Fruit fly (Drosophila melanogaster) whole organism, prepupa: Measurements from ENCODE around the gene CG14270.
A peak's percentile ranks its signal among the peaks of the same experiment; 100 is the strongest.

Experiments used
- Blimp-1 ChIP-seq: fragments of 200-800 bp; sonication (Bioruptor generic); optimal IDR thresholded peaks from 3 replicates; lab custom pipeline; 2017; ENCODE audit warnings: missing biosample characterization, missing genetic modification characterization, mild to moderate bottlenecking, moderate library complexity, missing genetic modification reagents
- CG11294 ChIP-seq: fragments of 200-800 bp; sonication (Bioruptor generic); IDR thresholded peaks from 2 replicates; pipeline ENCODE4 v1.3.6; 2022; ENCODE audit warnings: missing biosample characterization, missing genetic modification characterization
- CG11762 ChIP-seq: fragments of 200-800 bp; sonication (Bioruptor generic); optimal IDR thresholded peaks from 3 replicates; lab custom pipeline; 2016; ENCODE audit warnings: missing biosample characterization, missing genetic modification characterization; ENCODE audit not compliant: insufficient read depth
- CG11902 ChIP-seq: fragments of 200-800 bp; sonication (Bioruptor generic); optimal IDR thresholded peaks from 3 replicates; lab custom pipeline; 2016; ENCODE audit warnings: missing biosample characterization, missing genetic modification characterization
- CG15336 ChIP-seq: fragments of 200-800 bp; sonication (Bioruptor generic); IDR thresholded peaks from 2 replicates; pipeline ENCODE4 v1.3.6; 2022; ENCODE audit warnings: missing biosample characterization, missing genetic modification characterization
- CG3032 ChIP-seq: fragments of 200-800 bp; optimal IDR thresholded peaks from 2 replicates; lab custom pipeline; 2019; ENCODE audit warnings: missing biosample characterization, mild to moderate bottlenecking, missing genetic modification characterization, moderate library complexity
- CG31627 ChIP-seq: fragments of 200-800 bp; sonication (Bioruptor generic); optimal IDR thresholded peaks from 3 replicates; lab custom pipeline; 2016; ENCODE audit warnings: missing biosample characterization, missing genetic modification characterization
- CG32006 ChIP-seq: fragments of 200-800 bp; sonication (Bioruptor generic); optimal IDR thresholded peaks from 3 replicates; lab custom pipeline; 2017; ENCODE audit warnings: missing biosample characterization, mild to moderate bottlenecking, missing genetic modification characterization
- CG34406 ChIP-seq: fragments of 200-800 bp; sonication (Bioruptor generic); optimal IDR thresholded peaks from 3 replicates; lab custom pipeline; 2016; ENCODE audit warnings: missing biosample characterization, missing genetic modification characterization
- CG3919 ChIP-seq: fragments of 200-800 bp; sonication (Bioruptor generic); optimal IDR thresholded peaks from 3 replicates; lab custom pipeline; 2016; ENCODE audit warnings: missing biosample characterization, missing genetic modification characterization
- CG4318 ChIP-seq: fragments of 200-800 bp; sonication (Bioruptor generic); optimal IDR thresholded peaks from 3 replicates; lab custom pipeline; 2017; ENCODE audit warnings: missing biosample characterization, mild to moderate bottlenecking, missing genetic modification characterization
- CG6163 ChIP-seq: fragments of 200-800 bp; sonication (Bioruptor generic); IDR thresholded peaks from 3 replicates; pipeline ENCODE4 v1.3.6; 2022; ENCODE audit warnings: missing biosample characterization, missing genetic modification characterization
- CG6276 ChIP-seq: fragments of 200-800 bp; sonication (Bioruptor generic); optimal IDR thresholded peaks from 2 replicates; lab custom pipeline; 2017; ENCODE audit warnings: missing biosample characterization, mild to moderate bottlenecking, missing genetic modification characterization
- CG6792 ChIP-seq: fragments of 200-800 bp; sonication (Bioruptor generic); optimal IDR thresholded peaks from 3 replicates; lab custom pipeline; 2016; ENCODE audit warnings: missing biosample characterization, missing genetic modification characterization
- CG6854 ChIP-seq: fragments of 200-800 bp; sonication (Bioruptor generic); optimal IDR thresholded peaks from 2 replicates; lab custom pipeline; 2017; ENCODE audit warnings: missing biosample characterization, mild to moderate bottlenecking, missing genetic modification characterization
- CG7368 ChIP-seq: fragments of 200-800 bp; sonication (Bioruptor generic); optimal IDR thresholded peaks from 3 replicates; lab custom pipeline; 2016; ENCODE audit warnings: missing biosample characterization, missing genetic modification characterization
- CG8119 ChIP-seq: fragments of 200-800 bp; sonication (Bioruptor generic); IDR thresholded peaks from 3 replicates; pipeline ENCODE4 v1.3.6; 2022; ENCODE audit warnings: missing biosample characterization, missing genetic modification characterization
- CG8319 ChIP-seq: fragments of 200-800 bp; sonication (Bioruptor generic); optimal IDR thresholded peaks from 3 replicates; lab custom pipeline; 2016; ENCODE audit warnings: missing biosample characterization, missing genetic modification characterization
- Eip75B ChIP-seq: fragments of 200-800 bp; sonication (Bioruptor generic); optimal IDR thresholded peaks from 3 replicates; lab custom pipeline; 2016; ENCODE audit warnings: missing biosample characterization, missing genetic modification characterization
- Eip78C ChIP-seq: fragments of 200-800 bp; sonication (Bioruptor generic); peaks from one replicate; lab custom pipeline; 2016; ENCODE audit warnings: missing biosample characterization, missing genetic modification characterization
- Ets21C ChIP-seq: fragments of 200-800 bp; sonication (Bioruptor generic); optimal IDR thresholded peaks from 3 replicates; lab custom pipeline; 2016; ENCODE audit warnings: missing biosample characterization, missing genetic modification characterization
- Ets96B ChIP-seq: fragments of 200-800 bp; optimal IDR thresholded peaks from 2 replicates; lab custom pipeline; 2019; ENCODE audit warnings: missing biosample characterization, mild to moderate bottlenecking, missing genetic modification characterization, moderate library complexity
- Gug ChIP-seq: fragments of 200-800 bp; sonication (Bioruptor generic); IDR thresholded peaks from 2 replicates; pipeline ENCODE4 v1.3.6; 2022; ENCODE audit warnings: missing biosample characterization, missing genetic modification characterization
- Hr39 ChIP-seq: fragments of 200-800 bp; sonication (Bioruptor generic); optimal IDR thresholded peaks from 2 replicates; lab custom pipeline; 2016; ENCODE audit warnings: missing biosample characterization, missing genetic modification characterization
- Hr4 ChIP-seq: fragments of 200-800 bp; sonication (Bioruptor generic); optimal IDR thresholded peaks from 3 replicates; lab custom pipeline; 2016; ENCODE audit warnings: missing biosample characterization, missing genetic modification characterization
- Lpt ChIP-seq: fragments of 200-800 bp; sonication (Bioruptor generic); optimal IDR thresholded peaks from 3 replicates; lab custom pipeline; 2016; ENCODE audit warnings: missing biosample characterization, missing genetic modification characterization
- Met ChIP-seq: fragments of 200-800 bp; sonication (Bioruptor generic); optimal IDR thresholded peaks from 3 replicates; lab custom pipeline; 2016; ENCODE audit warnings: missing biosample characterization, missing genetic modification characterization
- OdsH ChIP-seq: fragments of 200-800 bp; sonication (Bioruptor generic); optimal IDR thresholded peaks from 3 replicates; lab custom pipeline; 2016; ENCODE audit warnings: missing biosample characterization, missing genetic modification characterization
- Smox ChIP-seq: fragments of 200-800 bp; sonication (Bioruptor generic); optimal IDR thresholded peaks from 3 replicates; lab custom pipeline; 2016; ENCODE audit warnings: missing biosample characterization, missing genetic modification characterization
- Sox14 ChIP-seq: fragments of 200-800 bp; sonication (Bioruptor generic); optimal IDR thresholded peaks from 3 replicates; lab custom pipeline; 2016; ENCODE audit warnings: missing biosample characterization, missing genetic modification characterization
- Sox15 ChIP-seq: fragments of 200-800 bp; sonication (Bioruptor generic); optimal IDR thresholded peaks from 3 replicates; lab custom pipeline; 2016; ENCODE audit warnings: missing biosample characterization, missing genetic modification characterization
- achi ChIP-seq: fragments of 200-800 bp; sonication (Bioruptor generic); optimal IDR thresholded peaks from 3 replicates; lab custom pipeline; 2016; ENCODE audit warnings: missing biosample characterization, missing genetic modification characterization
- acj6 ChIP-seq: fragments of 200-800 bp; sonication (Bioruptor generic); optimal IDR thresholded peaks from 3 replicates; lab custom pipeline; 2016; ENCODE audit warnings: missing biosample characterization, missing genetic modification characterization
- dac ChIP-seq: fragments of 200-800 bp; sonication (Bioruptor generic); optimal IDR thresholded peaks from 2 replicates; lab custom pipeline; 2017; ENCODE audit warnings: missing biosample characterization, mild to moderate bottlenecking, missing genetic modification characterization
- eg ChIP-seq: fragments of 200-800 bp; sonication (Bioruptor generic); IDR thresholded peaks from 3 replicates; pipeline ENCODE4 v1.3.6; 2022; ENCODE audit warnings: missing biosample characterization, missing genetic modification characterization
- fd59A ChIP-seq: fragments of 200-800 bp; sonication (Bioruptor generic); optimal IDR thresholded peaks from 2 replicates; lab custom pipeline; 2017; ENCODE audit warnings: missing biosample characterization, mild to moderate bottlenecking, missing genetic modification characterization, missing genetic modification reagents
- fkh ChIP-seq: fragments of 200-800 bp; sonication (Bioruptor generic); optimal IDR thresholded peaks from 3 replicates; lab custom pipeline; 2017; ENCODE audit warnings: missing biosample characterization, mild to moderate bottlenecking, missing genetic modification characterization, moderate library complexity
- net ChIP-seq: fragments of 200-800 bp; sonication (Bioruptor generic); optimal IDR thresholded peaks from 3 replicates; lab custom pipeline; 2016; ENCODE audit warnings: missing biosample characterization, missing genetic modification characterization
- pdm3 ChIP-seq: fragments of 200-800 bp; sonication (Bioruptor generic); optimal IDR thresholded peaks from 3 replicates; lab custom pipeline; 2016; ENCODE audit warnings: missing biosample characterization, missing genetic modification characterization
- salr ChIP-seq, 2 experiments: fragments of 200-800 bp; sonication (Bioruptor generic); optimal IDR thresholded peaks; 3 replicates each; lab custom pipeline; 2016 to 2018; ENCODE audit warnings: missing biosample characterization in 2 of 2, missing genetic modification characterization in 2 of 2, mild to moderate bottlenecking in 1 of 2
- spab ChIP-seq: fragments of 200-800 bp; sonication (Bioruptor generic); optimal IDR thresholded peaks from 2 replicates; lab custom pipeline; 2017; ENCODE audit warnings: missing biosample characterization, mild to moderate bottlenecking, missing genetic modification characterization, missing genetic modification reagents
- vri ChIP-seq: fragments of 200-800 bp; sonication (Bioruptor generic); optimal IDR thresholded peaks from 3 replicates; lab custom pipeline; 2016; ENCODE audit warnings: missing biosample characterization, mild to moderate bottlenecking, missing genetic modification characterization

Gene CG14270

DNA sequence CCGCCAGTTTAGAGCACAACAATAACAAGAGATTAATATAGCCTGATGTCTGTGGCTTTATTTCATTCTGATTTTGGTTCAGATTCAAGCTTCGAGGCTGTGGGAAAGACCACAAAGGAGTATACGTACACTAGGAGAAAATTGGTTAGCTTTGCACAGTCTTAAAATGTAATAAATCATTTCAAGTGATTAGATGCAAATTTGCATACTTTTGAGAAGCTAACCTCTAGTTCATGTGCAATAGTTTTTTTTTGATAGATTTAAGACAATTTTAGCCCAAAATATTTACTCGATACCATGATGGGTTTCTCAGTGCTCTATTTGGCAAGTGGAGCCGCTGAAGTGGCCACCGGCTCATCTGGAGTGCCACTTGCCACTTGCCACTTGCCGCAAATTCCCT, 27.7 kb downstream of the CG14270 start (continued):
- TF ChIP-seq CG6276 (GFP tag; lab: Kevin White, UChicago): no peak
- no peak for TF ChIP-seq Ets96B (tag; lab: Kevin White, UChicago)
- TF ChIP-seq CG3032 (tag; lab: Kevin White, UChicago): no peak
- no peak for TF ChIP-seq CG8319
- peak; percentile 23; the same call in 1 of the 2 replicates for TF ChIP-seq CG11294 (GFP tag; lab: Robert Waterston, UW)
- peak; percentile 36; the same call in 1 of the 2 replicates for TF ChIP-seq Gug (GFP tag; lab: Robert Waterston, UW)
- no peak for TF ChIP-seq CG6792 (GFP tag; lab: Kevin White, UChicago)
- TF ChIP-seq Blimp-1: no peak
- TF ChIP-seq OdsH (GFP tag; lab: Kevin White, UChicago): no peak
- no peak for TF ChIP-seq Eip78C (GFP tag; lab: Kevin White, UChicago)
- no peak for TF ChIP-seq net (GFP tag; lab: Kevin White, UChicago)
- no peak for TF ChIP-seq acj6 (GFP tag; lab: Kevin White, UChicago)
- no peak for TF ChIP-seq Lpt (GFP tag; lab: Kevin White, UChicago)
- TF ChIP-seq, all 60 proteins: peak for 7

DNA sequence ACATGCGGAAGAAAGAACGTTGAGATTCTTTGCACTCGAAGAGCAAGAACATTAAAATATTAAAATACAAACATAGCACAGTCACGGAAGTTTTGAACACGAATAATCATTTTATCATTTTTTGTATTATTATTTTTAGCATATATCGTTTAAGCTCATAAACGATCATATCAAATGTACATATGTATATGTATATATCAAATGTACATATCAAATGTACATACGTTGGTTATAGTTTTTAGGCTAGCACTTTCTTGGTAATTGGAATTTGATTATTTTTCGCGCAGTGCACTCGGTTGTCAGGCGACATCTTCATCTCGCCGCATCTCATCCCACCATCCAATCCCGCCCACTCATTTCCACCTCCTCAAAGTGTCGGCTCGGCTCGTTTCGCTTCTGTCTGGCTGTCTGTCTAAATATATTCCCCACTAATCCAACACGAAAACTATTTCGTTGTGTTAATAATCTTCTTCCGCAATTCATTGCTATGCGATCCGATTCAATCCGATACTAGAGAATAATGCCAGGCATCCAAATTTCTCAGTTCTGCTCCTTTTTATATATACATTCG, 29.7 kb downstream of the CG14270 start:
- TF ChIP-seq CG6792 (GFP tag; lab: Kevin White, UChicago): no peak
- TF ChIP-seq CG7368: no peak
- no peak for TF ChIP-seq CG11902 (GFP tag; lab: Kevin White, UChicago)
- no peak for TF ChIP-seq dac (GFP tag; lab: Kevin White, UChicago)
- peak; percentile 44; the same call in 1 of the 3 replicates for TF ChIP-seq eg (GFP tag; lab: Robert Waterston, UW)
- TF ChIP-seq CG8319: no peak
- peak; percentile 14 for TF ChIP-seq CG4318 (GFP tag; lab: Kevin White, UChicago)
- TF ChIP-seq fkh (GFP tag; lab: Kevin White, UChicago): no peak
- peak; percentile 44 for TF ChIP-seq CG32006
- peak; percentile 25; the same call in 1 of the 2 replicates for TF ChIP-seq CG15336 (GFP tag; lab: Robert Waterston, UW)

DNA sequence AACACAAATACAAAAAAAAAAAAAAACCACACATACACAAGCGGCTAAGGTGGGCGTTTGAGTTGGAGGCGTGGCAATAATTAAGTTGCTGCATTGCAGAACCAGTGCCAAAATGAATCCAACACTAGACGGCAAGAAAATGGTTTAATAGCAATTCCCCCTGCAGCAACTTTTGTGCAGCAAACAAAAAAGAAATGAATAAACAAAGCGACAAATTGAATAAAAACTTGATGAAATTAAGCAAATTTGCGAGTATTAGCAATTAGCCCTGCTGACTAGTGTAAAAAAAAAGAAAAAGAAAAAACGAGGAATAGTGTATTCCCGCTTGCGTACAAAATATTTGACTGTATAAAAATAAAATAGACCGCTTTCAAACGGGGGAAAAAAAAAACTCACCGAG, 30.5 kb downstream of the CG14270 start:
- TF ChIP-seq CG3032 (tag; lab: Kevin White, UChicago): no peak
- no peak for TF ChIP-seq spab
- peak; percentile 88 for TF ChIP-seq CG15336 (GFP tag; lab: Robert Waterston, UW)
- TF ChIP-seq Ets21C (GFP tag; lab: Kevin White, UChicago): no peak
- peak; percentile 88 for TF ChIP-seq eg (GFP tag; lab: Robert Waterston, UW)
- TF ChIP-seq CG6163 (GFP tag; lab: Robert Waterston, UW): peak; percentile 84
- peak; percentile 43 for TF ChIP-seq pdm3 (GFP tag; lab: Kevin White, UChicago)
- TF ChIP-seq Eip75B (GFP tag; lab: Kevin White, UChicago): no peak
- peak; percentile 36 for TF ChIP-seq CG3919 (GFP tag; lab: Kevin White, UChicago)
- TF ChIP-seq OdsH (GFP tag; lab: Kevin White, UChicago): peak; percentile 43
- TF ChIP-seq CG31627: no peak
- peak; percentile 84 for TF ChIP-seq Hr4 (GFP tag; lab: Kevin White, UChicago)
- TF ChIP-seq CG8119 (GFP tag; lab: Robert Waterston, UW): peak; percentile 86
- TF ChIP-seq Hr39 (GFP tag; lab: Kevin White, UChicago): no peak
- TF ChIP-seq achi: peak; percentile 43
- TF ChIP-seq CG6276 (GFP tag; lab: Kevin White, UChicago): peak; percentile 82
- peak; percentile 47 for TF ChIP-seq Lpt (GFP tag; lab: Kevin White, UChicago)
- TF ChIP-seq acj6 (GFP tag; lab: Kevin White, UChicago): peak; percentile 11
- no peak for TF ChIP-seq CG7368
- peak; percentile 59; the same call in 1 of the 2 replicates for TF ChIP-seq CG11294 (GFP tag; lab: Robert Waterston, UW)
- peak; percentile 55 for TF ChIP-seq CG4318 (GFP tag; lab: Kevin White, UChicago)
- TF ChIP-seq dac (GFP tag; lab: Kevin White, UChicago): peak; percentile 61
- no peak for TF ChIP-seq CG6854 (GFP tag; lab: Kevin White, UChicago)
- TF ChIP-seq Met: no peak
- no peak for TF ChIP-seq CG8319
- peak; percentile 22 for TF ChIP-seq Sox14 (GFP tag; lab: Kevin White, UChicago)
- TF ChIP-seq net (GFP tag; lab: Kevin White, UChicago): peak; percentile 40
- TF ChIP-seq Sox15: no peak
- TF ChIP-seq CG11762 (GFP tag; lab: Kevin White, UChicago): no peak
- TF ChIP-seq CG32006: peak; percentile 83
- no peak for TF ChIP-seq vri (GFP tag; lab: Kevin White, UChicago)
- peak; percentile 65 for TF ChIP-seq Gug (GFP tag; lab: Robert Waterston, UW)
- no peak for TF ChIP-seq Smox
- TF ChIP-seq salr (GFP tag; optimal IDR thresholded peaks at IDR 0.05; lab: Kevin White, UChicago): peak in 1 of 2 experiments; percentile 61
- TF ChIP-seq CG34406 (GFP tag; lab: Kevin White, UChicago): no peak
- peak; percentile 60 for TF ChIP-seq Eip78C (GFP tag; lab: Kevin White, UChicago)
- no peak for TF ChIP-seq fd59A (GFP tag; lab: Kevin White, UChicago)
